Fruit fly (Drosophila melanogaster) whole organism, wandering third instar larva: ENCODE measurements around the gene PIG-K.

Experiments used
- Abd-B ChIP-seq: fragments of >200 bp; optimal IDR thresholded peaks from 2 replicates; lab custom pipeline; 2017; ENCODE audit warnings: missing biosample characterization, missing genetic modification characterization
- CG9705 ChIP-seq: fragments of 200-800 bp; sonication (Bioruptor generic); optimal IDR thresholded peaks from 2 replicates; lab custom pipeline; 2018; ENCODE audit warnings: missing biosample characterization, mild to moderate bottlenecking, missing genetic modification characterization
- CrebA ChIP-seq: fragments of 200-800 bp; sonication (Bioruptor generic); optimal IDR thresholded peaks from 2 replicates; lab custom pipeline; 2016; ENCODE audit warnings: missing biosample characterization, mild to moderate bottlenecking, missing genetic modification characterization, borderline replicate concordance
- Dfd ChIP-seq: fragments of >200 bp; optimal IDR thresholded peaks from 2 replicates; lab custom pipeline; 2017; ENCODE audit warnings: missing biosample characterization, missing genetic modification characterization
- Dif ChIP-seq: fragments of 200-275, 200-300 bp; sonication (Bioruptor generic); optimal IDR thresholded peaks from 2 replicates; lab custom pipeline; 2018; ENCODE audit warnings: missing biosample characterization, missing genetic modification characterization; ENCODE audit not compliant: partially characterized antibody
- GATAd ChIP-seq: sonication (Bioruptor generic); optimal IDR thresholded peaks from 2 replicates; lab custom pipeline; 2016; ENCODE audit warnings: missing biosample characterization, missing genetic modification characterization
- HLH106 ChIP-seq: fragments of 200-800 bp; optimal IDR thresholded peaks from 3 replicates; lab custom pipeline; 2019; ENCODE audit warnings: missing biosample characterization, mild to moderate bottlenecking, missing genetic modification characterization, moderate library complexity
- Hnf4 ChIP-seq: fragments of 200-800 bp; sonication (Bioruptor generic); optimal IDR thresholded peaks from 2 replicates; lab custom pipeline; 2016; ENCODE audit warnings: missing biosample characterization, mild to moderate bottlenecking, missing genetic modification characterization
- Hr78 ChIP-seq: fragments of >200 bp; optimal IDR thresholded peaks from 2 replicates; lab custom pipeline; 2017; ENCODE audit warnings: missing biosample characterization, missing genetic modification characterization
- Hr83 ChIP-seq: fragments of 200-300 bp; sonication (Bioruptor generic); optimal IDR thresholded peaks from 2 replicates; lab custom pipeline; 2016; ENCODE audit warnings: missing biosample characterization, mild to moderate bottlenecking, missing genetic modification characterization, moderate library complexity; ENCODE audit not compliant: poor library complexity, severe bottlenecking
- Mio ChIP-seq: sonication (Bioruptor generic); optimal IDR thresholded peaks from 2 replicates; lab custom pipeline; 2016; ENCODE audit warnings: missing biosample characterization, missing genetic modification characterization
- Myc ChIP-seq: fragments of >200 bp; optimal IDR thresholded peaks from 2 replicates; lab custom pipeline; 2017
- N ChIP-seq: fragments of >200 bp; optimal IDR thresholded peaks from 2 replicates; lab custom pipeline; 2018; ENCODE audit warnings: missing biosample characterization, missing external identifiers, missing genetic modification characterization
- OdsH ChIP-seq: fragments of 200-800 bp; sonication (Bioruptor generic); optimal IDR thresholded peaks from 2 replicates; lab custom pipeline; 2016; ENCODE audit warnings: missing biosample characterization, mild to moderate bottlenecking, missing genetic modification characterization
- Rel ChIP-seq, 2 experiments: fragments of 200-800 bp; sonication (Bioruptor generic) in 1 of 2; optimal IDR thresholded peaks; 2 replicates in 1 of 2; 3 replicates in 1 of 2; lab custom pipeline; 2016 to 2019; ENCODE audit warnings: mild to moderate bottlenecking in 2 of 2, missing biosample characterization in 2 of 2, missing genetic modification characterization in 2 of 2, moderate library complexity in 1 of 2
- Sp1 ChIP-seq: fragments of 200-800 bp; sonication (Bioruptor generic); optimal IDR thresholded peaks from 3 replicates; lab custom pipeline; 2019; ENCODE audit warnings: missing biosample characterization, mild to moderate bottlenecking, missing genetic modification characterization, moderate library complexity
- Vsx2 ChIP-seq: fragments of 200-300, 225-300 bp; sonication (Bioruptor generic); optimal IDR thresholded peaks from 2 replicates; lab custom pipeline; 2018; ENCODE audit warnings: missing biosample characterization, missing genetic modification characterization; ENCODE audit not compliant: partially characterized antibody
- br ChIP-seq: fragments of 200-800 bp; sonication (Bioruptor generic); optimal IDR thresholded peaks from 2 replicates; lab custom pipeline; 2016; ENCODE audit warnings: missing biosample characterization, missing genetic modification characterization
- brk ChIP-seq: fragments of 200-800 bp; sonication (Bioruptor generic); optimal IDR thresholded peaks from 2 replicates; lab custom pipeline; 2016; ENCODE audit warnings: missing biosample characterization, mild to moderate bottlenecking, missing genetic modification characterization
- dl ChIP-seq, 2 experiments: fragments of 175-275, 200-275 bp in 1 of 2; fragments of 200-275 bp in 1 of 2; sonication (Bioruptor generic); optimal IDR thresholded peaks; lab custom pipeline; 2018; ENCODE audit warnings: mild to moderate bottlenecking in 2 of 2, missing biosample characterization in 2 of 2, missing genetic modification characterization in 2 of 2, moderate library complexity in 2 of 2; ENCODE audit not compliant: partially characterized antibody in 2 of 2, insufficient read depth in 1 of 2
- dsf ChIP-seq: sonication (Bioruptor generic); optimal IDR thresholded peaks from 2 replicates; lab custom pipeline; 2016; ENCODE audit warnings: missing biosample characterization, missing genetic modification characterization, borderline replicate concordance
- ey ChIP-seq: fragments of 200-800 bp; sonication (Bioruptor generic); optimal IDR thresholded peaks from 2 replicates; lab custom pipeline; 2016; ENCODE audit warnings: missing biosample characterization, missing genetic modification characterization
- psq ChIP-seq: fragments of 200-800 bp; sonication (Bioruptor generic); optimal IDR thresholded peaks from 3 replicates; lab custom pipeline; 2017; ENCODE audit warnings: missing biosample characterization, mild to moderate bottlenecking, missing genetic modification characterization, moderate library complexity
- rgr ChIP-seq: fragments of 200-800 bp; sonication (Bioruptor generic); optimal IDR thresholded peaks from 3 replicates; lab custom pipeline; 2016; ENCODE audit warnings: missing biosample characterization, mild to moderate bottlenecking, missing genetic modification characterization
- sage ChIP-seq: fragments of 200-800 bp; sonication (Bioruptor generic); optimal IDR thresholded peaks from 2 replicates; lab custom pipeline; 2016; ENCODE audit warnings: missing biosample characterization, mild to moderate bottlenecking, missing genetic modification characterization
- tai ChIP-seq: sonication (Bioruptor generic); optimal IDR thresholded peaks from 2 replicates; lab custom pipeline; 2016; ENCODE audit warnings: missing biosample characterization, missing genetic modification characterization
- woc ChIP-seq: sonication (Bioruptor generic); optimal IDR thresholded peaks from 2 replicates; lab custom pipeline; 2016; ENCODE audit warnings: missing biosample characterization, mild to moderate bottlenecking, missing genetic modification characterization

Gene PIG-K

dm6 chrX:1975879-1976601 is 33.1 kb downstream of the PIG-K start:
- no peak for TF ChIP-seq Abd-B (GFP tag; lab: Kevin White, UChicago)
- TF ChIP-seq dl (GFP tag; optimal IDR thresholded peaks at IDR 0.05; lab: Kevin White, UChicago; ENCODE audit: insufficient read depth in 1 of 2, partially characterized antibody in 2 of 2) = peak; percentile 17 to 50
- TF ChIP-seq GATAd (GFP tag; lab: Kevin White, UChicago) = no peak
- TF ChIP-seq Dif (GFP tag; lab: Kevin White, UChicago) = peak; percentile 30
- no peak for TF ChIP-seq Hr83 (GFP tag; lab: Kevin White, UChicago)
- TF ChIP-seq Vsx2 (GFP tag; lab: Kevin White, UChicago) = no peak
- TF ChIP-seq brk (GFP tag; lab: Kevin White, UChicago) = no peak
- TF ChIP-seq Rel (GFP tag; optimal IDR thresholded peaks at IDR 0.05; lab: Kevin White, UChicago) = no peak
- peak; percentile 29 for TF ChIP-seq Rel (tag; optimal IDR thresholded peaks at IDR 0.05; lab: Kevin White, UChicago)
- no peak for TF ChIP-seq psq (GFP tag; lab: Kevin White, UChicago)
- TF ChIP-seq Mio (GFP tag; lab: Kevin White, UChicago) = no peak
- TF ChIP-seq sage (GFP tag; lab: Kevin White, UChicago) = no peak
- no peak for TF ChIP-seq rgr (GFP tag; lab: Kevin White, UChicago)
- TF ChIP-seq N (GFP tag; lab: Kevin White, UChicago) = no peak
- TF ChIP-seq OdsH (GFP tag; lab: Kevin White, UChicago) = no peak

DNA sequence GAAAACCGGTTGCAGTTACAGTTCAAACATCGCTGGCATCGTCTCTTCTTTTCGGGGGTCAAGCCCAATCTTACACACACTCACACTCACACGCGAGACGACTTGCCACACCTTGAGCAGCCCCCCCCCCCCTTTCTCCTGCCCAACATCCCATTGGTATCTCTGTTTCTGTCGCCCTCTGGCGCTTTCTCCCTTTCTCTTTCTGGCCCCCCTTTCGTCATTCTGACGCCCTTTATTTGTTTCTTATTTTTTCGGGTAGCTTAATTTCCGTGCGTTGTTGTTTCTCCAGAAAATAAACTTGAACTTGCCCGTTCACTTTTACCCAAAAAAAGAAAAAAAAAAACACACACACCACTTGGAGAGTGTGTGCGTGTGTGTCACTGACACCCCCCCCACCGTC is 37.0 kb downstream of the PIG-K start:
- TF ChIP-seq sage (GFP tag; lab: Kevin White, UChicago) = peak; percentile 25
- TF ChIP-seq Hnf4 = no peak
- TF ChIP-seq OdsH (GFP tag; lab: Kevin White, UChicago) = no peak
- TF ChIP-seq ey = no peak
- TF ChIP-seq psq (GFP tag; lab: Kevin White, UChicago) = peak; percentile 40

dm6 chrX:1970575-1971325 is 38.4 kb downstream of the PIG-K start:
- TF ChIP-seq CrebA (GFP tag; lab: Kevin White, UChicago) = no peak
- no peak for TF ChIP-seq HLH106 (tag; lab: Kevin White, UChicago)
- TF ChIP-seq Rel (GFP tag; optimal IDR thresholded peaks at IDR 0.05; lab: Kevin White, UChicago) = no peak
- peak; percentile 8 for TF ChIP-seq Rel (tag; optimal IDR thresholded peaks at IDR 0.05; lab: Kevin White, UChicago)
- no peak for TF ChIP-seq Hr83 (GFP tag; lab: Kevin White, UChicago)
- TF ChIP-seq psq (GFP tag; lab: Kevin White, UChicago) = peak; percentile 66

DNA sequence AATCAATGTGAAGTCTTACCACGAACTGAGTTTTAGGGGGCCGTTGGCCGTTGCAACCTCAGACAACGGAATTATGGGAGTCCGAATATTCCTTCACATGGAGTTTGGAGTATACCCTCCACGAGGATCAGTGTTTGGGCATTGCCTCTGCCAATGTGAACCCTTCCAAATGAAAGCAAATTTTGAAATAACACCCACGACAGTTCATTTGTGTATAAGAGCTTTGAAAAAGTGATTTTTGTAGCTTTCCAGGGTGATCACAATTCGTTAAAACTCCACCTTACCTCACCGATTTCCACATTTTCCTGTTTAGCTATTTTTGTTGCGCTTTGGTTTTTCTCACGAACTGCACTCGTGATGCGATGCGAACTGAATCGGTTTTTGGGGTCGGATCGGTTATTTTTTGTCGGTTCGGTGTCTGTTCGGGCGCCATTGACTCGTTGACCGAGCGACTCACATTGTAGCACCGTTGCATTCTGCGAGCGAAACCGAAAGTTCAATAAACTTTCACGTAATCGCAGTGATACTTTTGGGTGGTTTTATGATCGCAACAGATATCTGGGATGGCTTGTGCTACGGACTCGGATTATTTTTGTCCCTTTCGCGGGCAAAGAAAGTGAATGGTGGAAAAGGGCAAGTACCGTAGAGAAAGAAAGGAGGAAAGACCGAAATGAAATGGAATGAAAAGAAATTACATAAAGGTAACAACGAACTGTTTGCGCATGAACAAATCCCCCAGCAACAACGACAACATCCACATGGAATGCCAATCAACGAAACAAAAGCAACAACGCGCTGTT is 39.2 kb downstream of the PIG-K start:
- TF ChIP-seq CG9705 (GFP tag; lab: Kevin White, UChicago) (no peak), Sp1 (GFP tag; lab: Kevin White, UChicago) (no peak), dsf (GFP tag; lab: Kevin White, UChicago) (no peak), woc (GFP tag; lab: Kevin White, UChicago) (no peak), Myc (no peak), ey (no peak), tai (no peak), Dfd (GFP tag; lab: Kevin White, UChicago) (no peak), br (GFP tag; lab: Kevin White, UChicago) (no peak), GATAd (GFP tag; lab: Kevin White, UChicago) (no peak), HLH106 (tag; lab: Kevin White, UChicago) (no peak), Hr78 (GFP tag; lab: Kevin White, UChicago) (no peak), Abd-B (GFP tag; lab: Kevin White, UChicago) (no peak)
- TF ChIP-seq, all 38 proteins: peak for 0
